Worm (Caenorhabditis elegans) whole organism, L3 larva: ENCODE measurements around the gene tost-1.

ENCODE experiments used
- R02D3.7 ChIP-seq: fragments of 150-350 bp; optimal IDR thresholded peaks from 2 replicates; lab custom pipeline; 2014; ENCODE audit warnings: missing biosample characterization, missing genetic modification characterization
- ZK546.5 ChIP-seq: sonication (generic microtip); optimal IDR thresholded peaks from 2 replicates; lab custom pipeline; 2017; ENCODE audit warnings: missing biosample characterization, missing genetic modification characterization
- aly-2 ChIP-seq: fragments of 150-350 bp; optimal IDR thresholded peaks from 2 replicates; lab custom pipeline; 2014; ENCODE audit warnings: missing biosample characterization, missing genetic modification characterization
- ceh-28 ChIP-seq: fragments of 150-350 bp; optimal IDR thresholded peaks from 2 replicates; lab custom pipeline; 2014; ENCODE audit warnings: missing biosample characterization, missing genetic modification reagents, missing genetic modification characterization
- ceh-82 ChIP-seq: fragments of 150-350 bp; optimal IDR thresholded peaks from 2 replicates; lab custom pipeline; 2014; ENCODE audit warnings: missing biosample characterization, missing genetic modification characterization
- ceh-9 ChIP-seq: sonication (generic microtip); optimal IDR thresholded peaks from 2 replicates; lab custom pipeline; 2018; ENCODE audit warnings: missing biosample characterization, missing genetic modification characterization
- daf-12 ChIP-seq: fragments of 150-350 bp; optimal IDR thresholded peaks from 2 replicates; lab custom pipeline; 2014; ENCODE audit warnings: missing biosample characterization, missing genetic modification reagents, missing genetic modification characterization
- egl-27 ChIP-seq: sonication (generic microtip); optimal IDR thresholded peaks from 4 replicates; lab custom pipeline; 2017; ENCODE audit warnings: missing biosample characterization, missing genetic modification reagents, missing genetic modification characterization
- egl-5 ChIP-seq: fragments of 150-350 bp; optimal IDR thresholded peaks from 2 replicates; lab custom pipeline; 2017; ENCODE audit warnings: missing biosample characterization, missing genetic modification reagents, missing genetic modification characterization, inconsistent platforms
- elt-1 ChIP-seq: fragments of 150-350 bp; optimal IDR thresholded peaks from 2 replicates; lab custom pipeline; 2014; ENCODE audit warnings: missing biosample characterization, missing genetic modification characterization
- elt-2 ChIP-seq: sonication (generic microtip); optimal IDR thresholded peaks from 2 replicates; lab custom pipeline; 2016; ENCODE audit warnings: missing genetic modification reagents, mild to moderate bottlenecking, missing genetic modification characterization, missing compliant biosample characterization
- elt-3 ChIP-seq, 3 experiments: fragments of 150-350 bp in 1 of 3; sonication (generic microtip) in 2 of 3; optimal IDR thresholded peaks; 2 replicates in 2 of 3; 4 replicates in 1 of 3; lab custom pipeline; 2014 to 2017; ENCODE audit warnings: missing biosample characterization in 3 of 3, missing genetic modification characterization in 3 of 3
- eor-1 ChIP-seq, 2 experiments: fragments of 150-350 bp; optimal IDR thresholded peaks; 2 replicates each; lab custom pipeline; 2014 to 2018; ENCODE audit warnings: missing biosample characterization in 2 of 2, missing genetic modification characterization in 2 of 2
- fkh-10 ChIP-seq: sonication (generic microtip); optimal IDR thresholded peaks from 2 replicates; lab custom pipeline; 2017; ENCODE audit warnings: missing biosample characterization, missing genetic modification reagents, missing genetic modification characterization
- fkh-2 ChIP-seq: fragments of 150-350 bp; optimal IDR thresholded peaks from 2 replicates; lab custom pipeline; 2014; ENCODE audit warnings: missing biosample characterization, missing genetic modification reagents, missing genetic modification characterization
- fos-1 ChIP-seq: fragments of 150-350 bp; optimal IDR thresholded peaks from 2 replicates; lab custom pipeline; 2014; ENCODE audit warnings: missing biosample characterization, missing genetic modification characterization
- hmg-11 ChIP-seq: sonication (generic microtip); optimal IDR thresholded peaks from 2 replicates; lab custom pipeline; 2016; ENCODE audit warnings: missing genetic modification characterization, missing compliant biosample characterization
- jun-1 ChIP-seq: fragments of 150-350 bp; optimal IDR thresholded peaks from 2 replicates; lab custom pipeline; 2014; ENCODE audit warnings: missing biosample characterization, missing genetic modification reagents, missing genetic modification characterization
- lin-15B ChIP-seq: fragments of 150-350 bp; optimal IDR thresholded peaks from 2 replicates; lab custom pipeline; 2014; ENCODE audit warnings: missing biosample characterization, missing genetic modification characterization
- lsy-12 ChIP-seq: sonication (generic microtip); optimal IDR thresholded peaks from 2 replicates; lab custom pipeline; 2016; ENCODE audit warnings: mild to moderate bottlenecking, missing genetic modification characterization, missing compliant biosample characterization
- mdl-1 ChIP-seq: fragments of 150-350 bp; optimal IDR thresholded peaks from 2 replicates; lab custom pipeline; 2014; ENCODE audit warnings: missing biosample characterization, missing genetic modification characterization
- nfya-1 ChIP-seq: sonication (generic microtip); optimal IDR thresholded peaks from 2 replicates; lab custom pipeline; 2017; ENCODE audit warnings: missing genetic modification characterization, mild to moderate bottlenecking, missing compliant biosample characterization, antibody characterized with exemption, moderate library complexity; ENCODE audit not compliant: insufficient read depth
- nhr-12 ChIP-seq: fragments of 150-350 bp; optimal IDR thresholded peaks from 2 replicates; lab custom pipeline; 2014; ENCODE audit warnings: missing biosample characterization, missing genetic modification characterization
- nhr-23 ChIP-seq: fragments of 150-350 bp; optimal IDR thresholded peaks from 2 replicates; lab custom pipeline; 2014; ENCODE audit warnings: missing biosample characterization, missing genetic modification reagents, missing genetic modification characterization
- nhr-237 ChIP-seq: fragments of 150-350 bp; optimal IDR thresholded peaks from 2 replicates; lab custom pipeline; 2014; ENCODE audit warnings: missing biosample characterization, missing genetic modification characterization
- nhr-25 ChIP-seq: sonication (generic microtip); optimal IDR thresholded peaks from 2 replicates; lab custom pipeline; 2017; ENCODE audit warnings: missing biosample characterization, missing genetic modification characterization
- nhr-43 ChIP-seq: sonication (generic microtip); optimal IDR thresholded peaks from 2 replicates; lab custom pipeline; 2016; ENCODE audit warnings: mild to moderate bottlenecking, missing genetic modification characterization, missing compliant biosample characterization; ENCODE audit not compliant: poor library complexity, severe bottlenecking
- nhr-67 ChIP-seq: fragments of 150-350 bp; optimal IDR thresholded peaks from 2 replicates; lab custom pipeline; 2014; ENCODE audit warnings: missing biosample characterization, missing genetic modification characterization
- pha-4 ChIP-seq: fragments of 150-350 bp; optimal IDR thresholded peaks from 2 replicates; lab custom pipeline; 2014; ENCODE audit warnings: missing biosample characterization, missing genetic modification reagents, missing genetic modification characterization
- pqm-1 ChIP-seq: fragments of 150-350 bp; optimal IDR thresholded peaks from 2 replicates; lab custom pipeline; 2017; ENCODE audit warnings: missing biosample characterization, missing genetic modification characterization, inconsistent platforms
- sea-2 ChIP-seq: fragments of 150-350 bp; sonication (generic microtip); optimal IDR thresholded peaks from 4 replicates; lab custom pipeline; 2014; ENCODE audit warnings: missing biosample characterization, missing genetic modification reagents, missing genetic modification characterization
- skn-1 ChIP-seq: fragments of 150-350 bp; optimal IDR thresholded peaks from 2 replicates; lab custom pipeline; 2014; ENCODE audit warnings: missing biosample characterization, missing genetic modification characterization
- snpc-4 ChIP-seq: fragments of 150-350 bp; optimal IDR thresholded peaks from 2 replicates; lab custom pipeline; 2014; ENCODE audit warnings: missing biosample characterization, missing genetic modification characterization
- tbx-2 ChIP-seq: sonication (generic microtip); optimal IDR thresholded peaks from 2 replicates; lab custom pipeline; 2016; ENCODE audit warnings: mild to moderate bottlenecking, missing genetic modification characterization, missing compliant biosample characterization
- unc-39 ChIP-seq: sonication (generic microtip); optimal IDR thresholded peaks from 4 replicates; lab custom pipeline; 2017; ENCODE audit warnings: missing biosample characterization, missing genetic modification characterization
- ztf-11 ChIP-seq: fragments of 150-350 bp; optimal IDR thresholded peaks from 2 replicates; lab custom pipeline; 2014; ENCODE audit warnings: missing biosample characterization, missing genetic modification characterization
- ztf-4 ChIP-seq: fragments of 150-350 bp; optimal IDR thresholded peaks from 2 replicates; lab custom pipeline; 2014; ENCODE audit warnings: missing biosample characterization, missing genetic modification characterization

tost-1 gene

ce11 chrIII:4852025-4852424 is 26.1 kb downstream of the tost-1 start, which contains the start of gene ced-4:
Gene ced-4 (plus strand): TSS chrIII:4852325.
- TF ChIP-seq R02D3.7 (tag; lab: Kevin White, UChicago) (no peak), fkh-2 (no peak), unc-39 (tag; lab: Kevin White, UChicago) (no peak), daf-12 (tag; lab: Kevin White, UChicago) (no peak), ztf-11 (tag; lab: Kevin White, UChicago) (no peak), elt-2 (tag; lab: Kevin White, UChicago) (no peak), lin-15B (tag; lab: Kevin White, UChicago) (no peak), tbx-2 (tag; lab: Kevin White, UChicago) (no peak), aly-2 (tag; lab: Kevin White, UChicago) (no peak), mdl-1 (tag; lab: Kevin White, UChicago) (no peak), nfya-1 (tag; lab: Kevin White, UChicago) (no peak), fkh-10 (GFP tag; lab: Kevin White, UChicago) (no peak), lsy-12 (tag; lab: Kevin White, UChicago) (no peak), pqm-1 (tag; lab: Kevin White, UChicago) (no peak), ceh-9 (no peak), nhr-43 (tag; lab: Kevin White, UChicago) (no peak), jun-1 (no peak), hmg-11 (no peak)

ce11 chrIII:4850139-4850538 is 28.0 kb downstream of the tost-1 start, which contains the start of gene F26A1.1:
Gene F26A1.1 (plus strand): TSS chrIII:4850507.
- peak; percentile 71 for TF ChIP-seq pha-4
- TF ChIP-seq ztf-11 (tag; lab: Kevin White, UChicago), result no peak
- peak; percentile 31 for TF ChIP-seq nfya-1 (tag; lab: Kevin White, UChicago)
- TF ChIP-seq skn-1, result peak; percentile 45
- TF ChIP-seq lin-15B (tag; lab: Kevin White, UChicago), result peak; percentile 24
- no peak for TF ChIP-seq snpc-4 (tag; lab: Kevin White, UChicago)

ce11 chrIII:4849739-4850138 is 28.4 kb downstream of the tost-1 start, which contains the start of gene nonu-1:
Gene nonu-1 (minus strand): TSS chrIII:4849907.
- TF ChIP-seq ztf-4 (no peak), hmg-11 (no peak), fos-1 (tag; lab: Kevin White, UChicago) (no peak), elt-3 (tag; optimal IDR thresholded peaks at IDR 0.05; lab: Kevin White, UChicago) (no peak), eor-1 (tag; optimal IDR thresholded peaks at IDR 0.05; lab: Kevin White, UChicago) (no peak), lin-15B (tag; lab: Kevin White, UChicago) (no peak), egl-5 (tag; lab: Kevin White, UChicago) (no peak), nhr-237 (tag; lab: Kevin White, UChicago) (no peak), skn-1 (no peak), sea-2 (GFP tag; lab: Kevin White, UChicago) (no peak), elt-1 (tag; lab: Kevin White, UChicago) (no peak), ZK546.5 (tag; lab: Kevin White, UChicago) (no peak), nhr-67 (tag; lab: Kevin White, UChicago) (no peak), nhr-23 (tag; lab: Kevin White, UChicago) (no peak), nhr-25 (tag; lab: Kevin White, UChicago) (no peak), ceh-82 (no peak), nhr-12 (tag; lab: Kevin White, UChicago) (no peak), ceh-28 (no peak), nhr-43 (tag; lab: Kevin White, UChicago) (no peak)

ce11 chrIII:4844327-4844726 is 33.8 kb downstream of the tost-1 start, which contains the start of the genes clec-157 and fkh-5:
Gene clec-157 (minus strand): TSS chrIII:4844427.
Gene fkh-5 (plus strand): TSS chrIII:4844662.
- TF ChIP-seq jun-1 (no peak), aly-2 (tag; lab: Kevin White, UChicago) (no peak), unc-39 (tag; lab: Kevin White, UChicago) (no peak), nhr-43 (tag; lab: Kevin White, UChicago) (no peak), egl-27 (no peak), pqm-1 (tag; lab: Kevin White, UChicago) (no peak), lsy-12 (tag; lab: Kevin White, UChicago) (no peak)
- TF ChIP-seq, all 47 proteins: peak for 0
